Fruit fly (Drosophila melanogaster) whole organism, embryonic: Measurements from ENCODE around the gene Decay.

ENCODE experiments used
- Atf-2 ChIP-seq: fragments of 200-800 bp; sonication (Bioruptor generic); optimal IDR thresholded peaks from 2 replicates; lab custom pipeline; 2016; ENCODE audit warnings: missing biosample characterization, missing genetic modification characterization
- Blimp-1 ChIP-seq: fragments of 200-800 bp; sonication (Bioruptor generic); optimal IDR thresholded peaks from 3 replicates; lab custom pipeline; 2018; ENCODE audit warnings: missing biosample characterization, missing genetic modification characterization, mild to moderate bottlenecking, moderate library complexity, missing genetic modification reagents
- CG10979 ChIP-seq: fragments of 200-800 bp; sonication (Bioruptor generic); optimal IDR thresholded peaks from 2 replicates; lab custom pipeline; 2018; ENCODE audit warnings: missing biosample characterization, mild to moderate bottlenecking, missing genetic modification characterization, moderate library complexity
- CG11247 ChIP-seq: fragments of 200-800 bp; sonication (Bioruptor generic); IDR thresholded peaks from 2 replicates; pipeline ENCODE4 v1.3.6; 2022; ENCODE audit warnings: missing biosample characterization, missing genetic modification characterization
- CG12659 ChIP-seq: fragments of 200-800 bp; sonication (Bioruptor generic); optimal IDR thresholded peaks from 3 replicates; lab custom pipeline; 2017; ENCODE audit warnings: mild to moderate bottlenecking, missing biosample characterization, missing genetic modification reagents, missing genetic modification characterization
- CG15269 ChIP-seq: fragments of 200-800 bp; sonication (Bioruptor generic); optimal IDR thresholded peaks from 2 replicates; lab custom pipeline; 2018; ENCODE audit warnings: missing biosample characterization, mild to moderate bottlenecking, missing genetic modification characterization, moderate library complexity
- CG1603 ChIP-seq: fragments of 200-800 bp; sonication (Bioruptor generic); optimal IDR thresholded peaks from 2 replicates; lab custom pipeline; 2019; ENCODE audit warnings: missing biosample characterization, mild to moderate bottlenecking, missing genetic modification characterization, moderate library complexity
- CG16779 ChIP-seq: fragments of 200-800 bp; sonication (Bioruptor generic); IDR thresholded peaks from 2 replicates; pipeline ENCODE4 v1.3.6; 2022; ENCODE audit warnings: missing biosample characterization, missing genetic modification characterization
- CG17568 ChIP-seq: fragments of 200-800 bp; sonication (Bioruptor generic); optimal IDR thresholded peaks from 2 replicates; lab custom pipeline; 2018; ENCODE audit warnings: missing biosample characterization, mild to moderate bottlenecking, missing genetic modification characterization, moderate library complexity
- CG2129 ChIP-seq: fragments of 200-800 bp; sonication (Bioruptor generic); IDR thresholded peaks from 2 replicates; pipeline ENCODE4 v1.3.6; 2022; ENCODE audit warnings: missing biosample characterization, missing genetic modification characterization; ENCODE audit not compliant: partially characterized antibody
- CG3163 ChIP-seq: fragments of 200-800 bp; sonication (Bioruptor generic); optimal IDR thresholded peaks from 3 replicates; lab custom pipeline; 2016; ENCODE audit warnings: missing biosample characterization, missing genetic modification characterization
- CG34224 ChIP-seq: fragments of 200-800 bp; sonication (Bioruptor generic); IDR thresholded peaks from 3 replicates; pipeline ENCODE4 v1.3.6; 2022; ENCODE audit warnings: missing biosample characterization, missing genetic modification characterization; ENCODE audit not compliant: partially characterized antibody
- CG34422 ChIP-seq: fragments of 200-800 bp; sonication (Bioruptor generic); IDR thresholded peaks from 3 replicates; pipeline ENCODE4 v1.3.6; 2022; ENCODE audit warnings: missing biosample characterization, missing genetic modification characterization
- CG6689 ChIP-seq: fragments of 200-800 bp; sonication (Bioruptor generic); IDR thresholded peaks from 2 replicates; pipeline ENCODE4 v1.3.6; 2022; ENCODE audit warnings: missing biosample characterization, missing genetic modification characterization
- CG6791 ChIP-seq: fragments of 200-800 bp; sonication (Bioruptor generic); IDR thresholded peaks from 3 replicates; pipeline ENCODE4 v1.3.6; 2022; ENCODE audit warnings: missing biosample characterization, missing genetic modification characterization; ENCODE audit not compliant: partially characterized antibody
- CG7556 ChIP-seq: fragments of 200-800 bp; sonication (Bioruptor generic); optimal IDR thresholded peaks from 2 replicates; lab custom pipeline; 2017; ENCODE audit warnings: missing biosample characterization, mild to moderate bottlenecking, missing genetic modification characterization
- CG8281 ChIP-seq: fragments of 200-800 bp; sonication (Bioruptor generic); optimal IDR thresholded peaks from 2 replicates; lab custom pipeline; 2018; ENCODE audit warnings: missing biosample characterization, mild to moderate bottlenecking, missing genetic modification characterization, moderate library complexity
- Dip2 ChIP-seq: fragments of 200-800 bp; sonication (Bioruptor generic); IDR thresholded peaks from 2 replicates; pipeline ENCODE4 v1.3.6; 2022; ENCODE audit warnings: missing biosample characterization, missing genetic modification characterization
- GATAe ChIP-seq: fragments of 200-800 bp; sonication (Bioruptor generic); conservative IDR thresholded peaks from 2 replicates; pipeline ENCODE4 v1.3.6; 2022; ENCODE audit warnings: missing biosample characterization, missing genetic modification characterization
- Hmx ChIP-seq: fragments of 200-800 bp; sonication (Bioruptor generic); optimal IDR thresholded peaks from 2 replicates; lab custom pipeline; 2016; ENCODE audit warnings: missing biosample characterization, missing genetic modification characterization
- Hr51 ChIP-seq, 2 experiments: fragments of 200-800 bp; sonication (Bioruptor generic); optimal IDR thresholded peaks; 2 replicates in 1 of 2; 3 replicates in 1 of 2; lab custom pipeline; 2016 to 2018; ENCODE audit warnings: missing biosample characterization in 2 of 2, missing genetic modification characterization in 2 of 2, mild to moderate bottlenecking in 1 of 2, moderate library complexity in 1 of 2
- Med ChIP-seq: fragments of 200-800 bp; sonication (Bioruptor generic); peaks from one replicate; lab custom pipeline; 2016; ENCODE audit warnings: missing biosample characterization, missing genetic modification characterization, mild to moderate bottlenecking, inconsistent platforms, moderate library complexity
- Oaz ChIP-seq: fragments of 200-800 bp; sonication (Bioruptor generic); IDR thresholded peaks from 2 replicates; pipeline ENCODE4 v1.3.6; 2022; ENCODE audit warnings: missing biosample characterization, missing genetic modification characterization
- Rx ChIP-seq: fragments of 200-800 bp; sonication (Bioruptor generic); IDR thresholded peaks from 2 replicates; pipeline ENCODE4 v1.3.6; 2022; ENCODE audit warnings: missing biosample characterization, missing genetic modification characterization
- Sox102F ChIP-seq: fragments of 200-800 bp; sonication (Bioruptor generic); optimal IDR thresholded peaks from 2 replicates; lab custom pipeline; 2018; ENCODE audit warnings: missing biosample characterization, mild to moderate bottlenecking, missing genetic modification characterization, moderate library complexity
- Stat92E ChIP-seq, 3 experiments: fragments of >200 bp in 2 of 3; fragments of 200-800 bp in 1 of 3; sonication (Bioruptor generic) in 1 of 3; optimal IDR thresholded peaks; 2 replicates each; lab custom pipeline; 2017 to 2019; ENCODE audit warnings: missing biosample characterization in 3 of 3, missing genetic modification characterization in 3 of 3, mild to moderate bottlenecking in 1 of 3, moderate library complexity in 1 of 3
- Vsx1 ChIP-seq: fragments of 200-800 bp; sonication (Bioruptor generic); optimal IDR thresholded peaks from 2 replicates; lab custom pipeline; 2017; ENCODE audit warnings: missing biosample characterization, mild to moderate bottlenecking, missing genetic modification characterization, missing genetic modification reagents
- Xrp1 ChIP-seq: fragments of 200-800 bp; sonication (Bioruptor generic); IDR thresholded peaks from 2 replicates; pipeline ENCODE4 v1.3.6; 2022; ENCODE audit warnings: missing biosample characterization, missing genetic modification characterization
- caup ChIP-seq: fragments of 200-800 bp; sonication (Bioruptor generic); optimal IDR thresholded peaks from 3 replicates; lab custom pipeline; 2017; ENCODE audit warnings: missing biosample characterization, mild to moderate bottlenecking, missing genetic modification characterization, moderate library complexity; ENCODE audit not compliant: severe bottlenecking
- chinmo ChIP-seq: fragments of 200-800 bp; sonication (Bioruptor generic); IDR thresholded peaks from 4 replicates; pipeline ENCODE4 v1.3.6; 2022; ENCODE audit warnings: missing biosample characterization, missing genetic modification characterization; ENCODE audit not compliant: partially characterized antibody
- ci ChIP-seq: fragments of 200-800 bp; sonication (Bioruptor generic); IDR thresholded peaks from 3 replicates; pipeline ENCODE4 v1.3.6; 2022; ENCODE audit warnings: missing biosample characterization, missing genetic modification characterization
- crol ChIP-seq: fragments of 200-800 bp; sonication (Bioruptor generic); IDR thresholded peaks from 2 replicates; pipeline ENCODE4 v1.3.6; 2022; ENCODE audit warnings: missing biosample characterization, missing genetic modification characterization
- cwo ChIP-seq: fragments of 200-800 bp; sonication (Bioruptor generic); optimal IDR thresholded peaks from 3 replicates; lab custom pipeline; 2017; ENCODE audit warnings: missing biosample characterization, missing genetic modification characterization, mild to moderate bottlenecking, moderate library complexity, missing genetic modification reagents
- dmrt99B ChIP-seq: fragments of 200-800 bp; sonication (Bioruptor generic); optimal IDR thresholded peaks from 2 replicates; lab custom pipeline; 2018; ENCODE audit warnings: missing biosample characterization, mild to moderate bottlenecking, missing genetic modification characterization, moderate library complexity
- gem ChIP-seq: fragments of 200-800 bp; sonication (Bioruptor generic); optimal IDR thresholded peaks from 2 replicates; lab custom pipeline; 2019; ENCODE audit warnings: missing biosample characterization, mild to moderate bottlenecking, missing genetic modification characterization, moderate library complexity
- hb ChIP-seq: fragments of 200-800 bp; sonication (Bioruptor generic); IDR thresholded peaks from 3 replicates; pipeline ENCODE4 v1.3.6; 2022; ENCODE audit warnings: missing biosample characterization, missing genetic modification characterization; ENCODE audit not compliant: partially characterized antibody
- hkb ChIP-seq, 2 experiments: fragments of 200-800 bp in 1 of 2; fragments of >200 bp in 1 of 2; sonication (Bioruptor generic) in 1 of 2; IDR thresholded peaks in 1 of 2; optimal IDR thresholded peaks in 1 of 2; 2 replicates each; pipeline versions ENCODE4 v1.3.6 to Lab custom; 2017 to 2022; ENCODE audit warnings: missing biosample characterization in 1 of 2, missing genetic modification characterization in 1 of 2
- kah ChIP-seq: fragments of 200-800 bp; sonication (Bioruptor generic); optimal IDR thresholded peaks from 2 replicates; lab custom pipeline; 2018; ENCODE audit warnings: missing biosample characterization, mild to moderate bottlenecking, missing genetic modification characterization
- kni ChIP-seq: fragments of 200-800 bp; sonication (Bioruptor generic); optimal IDR thresholded peaks from 3 replicates; lab custom pipeline; 2017; ENCODE audit warnings: mild to moderate bottlenecking, missing biosample characterization, missing genetic modification reagents, missing genetic modification characterization
- oc ChIP-seq: fragments of 200-800 bp; sonication (Bioruptor generic); optimal IDR thresholded peaks from 2 replicates; lab custom pipeline; 2018; ENCODE audit warnings: missing biosample characterization, mild to moderate bottlenecking, missing genetic modification characterization, moderate library complexity
- peb ChIP-seq: fragments of 200-800 bp; sonication (Bioruptor generic); IDR thresholded peaks from 2 replicates; pipeline ENCODE4 v1.3.6; 2022; ENCODE audit warnings: missing biosample characterization, missing genetic modification characterization
- phol ChIP-seq: fragments of 200-800 bp; sonication (Bioruptor generic); optimal IDR thresholded peaks from 3 replicates; lab custom pipeline; 2018; ENCODE audit warnings: missing biosample characterization, mild to moderate bottlenecking, missing genetic modification characterization, moderate library complexity
- pnt ChIP-seq: fragments of 200-800 bp; sonication (Bioruptor generic); optimal IDR thresholded peaks from 3 replicates; lab custom pipeline; 2016; ENCODE audit warnings: missing biosample characterization, missing genetic modification characterization
- pzg ChIP-seq: fragments of 200-800 bp; sonication (Bioruptor generic); optimal IDR thresholded peaks from 3 replicates; lab custom pipeline; 2018; ENCODE audit warnings: missing biosample characterization, mild to moderate bottlenecking, missing genetic modification characterization, moderate library complexity
- stc ChIP-seq: fragments of 200-800 bp; sonication (Bioruptor generic); IDR thresholded peaks from 2 replicates; pipeline ENCODE4 v1.3.6; 2022; ENCODE audit warnings: missing biosample characterization, missing genetic modification characterization
- tap ChIP-seq: fragments of 200-800 bp; optimal IDR thresholded peaks from 3 replicates; lab custom pipeline; 2019; ENCODE audit warnings: missing biosample characterization, mild to moderate bottlenecking, missing genetic modification characterization, moderate library complexity

Gene Decay

dm6 chr3R:16500919-16501851 is at the start of gene Decay (continued):
- TF ChIP-seq dmrt99B (tag; lab: Kevin White, UChicago) = peak; percentile 14
- TF ChIP-seq CG10979 (tag; lab: Kevin White, UChicago) = peak; percentile 10
- TF ChIP-seq phol = peak; percentile 22
- peak; percentile 28 for TF ChIP-seq gem (tag; lab: Kevin White, UChicago)
- TF ChIP-seq Rx (GFP tag; lab: Robert Waterston, UW) = no peak
- TF ChIP-seq ci = peak; percentile 50; the same call in 1 of the 3 replicates
- TF ChIP-seq stc (GFP tag; lab: Robert Waterston, UW) = no peak
- TF ChIP-seq Dip2 (GFP tag; lab: Robert Waterston, UW) = no peak
- no peak for TF ChIP-seq peb (GFP tag; lab: Robert Waterston, UW)
- no peak for TF ChIP-seq CG6791 (GFP tag; lab: Robert Waterston, UW)
- peak; percentile 44; the same call in 1 of the 2 replicates for TF ChIP-seq Xrp1 (GFP tag; lab: Robert Waterston, UW)
- no peak for TF ChIP-seq Atf-2
- peak; percentile 75 for TF ChIP-seq GATAe
- TF ChIP-seq CG6689 (GFP tag; lab: Robert Waterston, UW) = 0 out of 2 replicates have a peak, but pooled peaks have one; percentile 6
- TF ChIP-seq Hr51 (GFP tag; optimal IDR thresholded peaks at IDR 0.05; lab: Kevin White, UChicago) = peak in 1 of 2 experiments; percentile 19
- no peak for TF ChIP-seq hkb (optimal IDR thresholded peaks at IDR 0.05; lab: Kevin White, UChicago)
- peak; percentile 47; the same call in 1 of the 2 replicates for TF ChIP-seq hkb (GFP tag; IDR thresholded peaks at IDR 0.05; lab: Robert Waterston, UW)
- TF ChIP-seq Med (GFP tag; lab: Kevin White, UChicago) = peak; percentile 75
- no peak for TF ChIP-seq oc (tag; lab: Kevin White, UChicago)
- peak; percentile 89 for TF ChIP-seq Vsx1 (GFP tag; lab: Kevin White, UChicago)
- peak; percentile 20 for TF ChIP-seq Blimp-1 (GFP tag; lab: Kevin White, UChicago)
- peak; percentile 13 for TF ChIP-seq CG1603 (tag; lab: Kevin White, UChicago)
- no peak for TF ChIP-seq crol (GFP tag; lab: Robert Waterston, UW)
- TF ChIP-seq cwo (GFP tag; lab: Kevin White, UChicago) = no peak
- no peak for TF ChIP-seq pnt (GFP tag; lab: Kevin White, UChicago)
- no peak for TF ChIP-seq kah (GFP tag; lab: Kevin White, UChicago)
- no peak for TF ChIP-seq CG2129
- no peak for TF ChIP-seq Oaz
- TF ChIP-seq CG16779 (GFP tag; lab: Robert Waterston, UW) = no peak
- TF ChIP-seq Sox102F (GFP tag; lab: Kevin White, UChicago) = peak; percentile 30
- no peak for TF ChIP-seq pzg (GFP tag; lab: Kevin White, UChicago)
- no peak for TF ChIP-seq CG34422 (GFP tag; lab: Robert Waterston, UW)

DNA sequence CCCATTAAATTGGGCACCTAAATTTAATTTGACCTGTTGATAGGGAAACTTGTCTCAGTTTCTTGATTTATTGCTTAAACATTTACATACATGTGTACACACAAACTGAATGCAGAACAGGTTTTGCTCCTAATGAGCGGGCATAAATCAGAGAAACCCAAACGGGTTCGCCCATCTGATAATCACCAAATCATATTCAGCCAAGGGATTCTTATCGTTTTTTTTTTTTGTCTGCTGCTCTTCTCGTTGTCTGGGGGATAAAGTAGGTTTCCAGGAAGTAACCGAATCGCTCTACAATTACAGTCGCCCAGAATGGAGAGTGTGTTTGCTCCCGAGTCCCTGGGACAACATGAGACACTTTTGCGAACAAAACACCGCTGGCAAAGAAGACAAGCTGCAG is 44.9 kb upstream of the Decay start:
- TF ChIP-seq caup = no peak
- no peak for TF ChIP-seq crol (GFP tag; lab: Robert Waterston, UW)
- TF ChIP-seq hb (GFP tag; lab: Robert Waterston, UW) = no peak
- peak; percentile 17 for TF ChIP-seq CG15269 (tag; lab: Kevin White, UChicago)
- 0 out of 4 replicates have a peak, but pooled peaks have one; percentile 19 for TF ChIP-seq chinmo (GFP tag; lab: Robert Waterston, UW)
- TF ChIP-seq Med (GFP tag; lab: Kevin White, UChicago) = no peak
- no peak for TF ChIP-seq CG8281
- TF ChIP-seq Hmx (GFP tag; lab: Kevin White, UChicago) = no peak
- TF ChIP-seq tap = no peak
- no peak for TF ChIP-seq CG11247 (GFP tag; lab: Robert Waterston, UW)
- no peak for TF ChIP-seq CG3163
- TF ChIP-seq CG7556 (GFP tag; lab: Kevin White, UChicago) = no peak
- TF ChIP-seq kni (GFP tag; lab: Kevin White, UChicago) = peak; percentile 4
- no peak for TF ChIP-seq CG17568 (GFP tag; lab: Kevin White, UChicago)
- TF ChIP-seq CG34224 (GFP tag; lab: Robert Waterston, UW) = no peak
- no peak for TF ChIP-seq CG12659 (GFP tag; lab: Kevin White, UChicago)
- peak in 1 of 3 experiments; percentile 28 for TF ChIP-seq Stat92E (GFP tag; optimal IDR thresholded peaks at IDR 0.05; lab: Kevin White, UChicago)
